Worm (Caenorhabditis elegans): ENCODE results near the gene ilys-4.

ce11 chrIV:7916907-7917306 is 19.6 kb upstream of the ilys-4 start:
- TF ChIP-seq tra-4 (tag; optimal IDR thresholded peaks at IDR 0.05) (no peak), scrt-1 (GFP tag; IDR thresholded peaks at IDR 0.05) (no peak), tbx-11 (GFP tag; IDR thresholded peaks at IDR 0.05) (no peak), ceh-13 (GFP tag; optimal IDR thresholded peaks at IDR 0.05) (no peak), hmg-4 (GFP tag; optimal IDR thresholded peaks at IDR 0.05) (no peak), aly-1 (tag; optimal IDR thresholded peaks at IDR 0.05) (no peak), pes-1 (GFP tag; IDR thresholded peaks at IDR 0.05) (no peak)

Measured in whole organism, early embryonic.